Worm (Caenorhabditis elegans): ENCODE data around the gene srg-13.

DNA sequence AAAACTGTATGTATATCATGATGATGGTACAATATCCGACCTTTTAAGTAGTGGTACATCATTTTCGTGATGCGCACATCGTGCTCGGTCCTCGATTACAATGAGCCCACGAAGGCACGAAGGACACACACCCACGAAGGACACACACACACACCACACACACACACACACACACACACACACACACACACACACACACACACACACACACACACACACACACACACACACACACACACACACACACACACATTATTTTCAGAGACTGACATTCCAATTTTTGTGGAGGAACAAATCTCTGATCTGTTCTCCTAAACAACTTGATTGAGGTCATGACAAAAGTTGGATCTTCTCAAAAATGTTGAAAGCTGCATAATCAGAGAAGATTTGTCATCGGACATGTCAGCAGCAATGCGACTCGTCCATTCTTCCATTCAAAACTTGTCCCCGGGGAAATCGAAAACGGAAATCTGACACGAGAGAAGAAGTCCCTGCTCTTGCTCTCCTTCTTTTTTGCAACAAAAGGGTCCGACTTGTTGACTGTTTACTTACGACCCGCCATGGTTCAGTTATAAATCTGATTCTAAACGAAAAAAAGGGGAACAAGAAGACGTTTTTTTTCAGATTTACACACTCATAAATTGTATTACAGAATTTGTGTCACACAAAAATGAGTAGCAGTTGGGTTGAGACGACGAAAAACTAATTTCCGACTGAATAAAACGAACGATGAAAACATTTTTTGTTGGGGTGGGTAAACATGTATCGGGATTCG is 45.7 kb upstream of the srg-13 start:
- TF ChIP-seq daf-19 (GFP tag; conservative IDR thresholded peaks at IDR 0.05) (no peak), ama-1 (optimal IDR thresholded peaks at IDR 0.05) (no peak), fos-1 (tag; optimal IDR thresholded peaks at IDR 0.05) (no peak), lin-39 (tag; optimal IDR thresholded peaks at IDR 0.05) (no peak), ztf-11 (tag; optimal IDR thresholded peaks at IDR 0.05) (no peak), dve-1 (tag; optimal IDR thresholded peaks at IDR 0.05; ENCODE audit: insufficient read depth) (no peak), dmd-9 (GFP tag; IDR thresholded peaks at IDR 0.05) (no peak), unc-62 (GFP tag; optimal IDR thresholded peaks at IDR 0.05 in 1 of 2) (peak in 1 of 2 experiments; percentile 89), unc-62 (tag; optimal IDR thresholded peaks at IDR 0.05) (no peak), ceh-32 (tag; optimal IDR thresholded peaks at IDR 0.05; ENCODE audit: poor library complexity) (no peak)

All from whole organism, L4 larva.